Fruit fly (Drosophila melanogaster) whole organism, embryonic: Measurements from ENCODE around the gene eIF4A.

Source experiments
- Ada2b ChIP-seq: fragments of 200-800 bp; sonication (Bioruptor generic); IDR thresholded peaks from 2 replicates; pipeline ENCODE4 v1.3.6; 2022; ENCODE audit warnings: missing biosample characterization, missing genetic modification characterization
- Bgb ChIP-seq: fragments of 200-800 bp; sonication (Bioruptor generic); IDR thresholded peaks from 2 replicates; pipeline ENCODE4 v1.3.6; 2022; ENCODE audit warnings: missing biosample characterization, missing genetic modification characterization; ENCODE audit not compliant: partially characterized antibody
- CG11560 ChIP-seq: fragments of 200-800 bp; sonication (Bioruptor generic); IDR thresholded peaks from 3 replicates; pipeline ENCODE4 v1.3.6; 2022; ENCODE audit warnings: missing biosample characterization, missing genetic modification characterization
- CG1233 ChIP-seq: fragments of 200-800 bp; sonication (Bioruptor generic); optimal IDR thresholded peaks from 4 replicates; lab custom pipeline; 2018; ENCODE audit warnings: missing biosample characterization, mild to moderate bottlenecking, missing genetic modification characterization
- CG17385 ChIP-seq: fragments of 200-800 bp; sonication (Bioruptor generic); optimal IDR thresholded peaks from 3 replicates; lab custom pipeline; 2018; ENCODE audit warnings: missing biosample characterization, mild to moderate bottlenecking, missing genetic modification characterization
- CG2129 ChIP-seq: fragments of 200-800 bp; sonication (Bioruptor generic); IDR thresholded peaks from 2 replicates; pipeline ENCODE4 v1.3.6; 2022; ENCODE audit warnings: missing biosample characterization, missing genetic modification characterization; ENCODE audit not compliant: partially characterized antibody
- CG30431 ChIP-seq: fragments of 200-800 bp; sonication (Bioruptor generic); optimal IDR thresholded peaks from 2 replicates; lab custom pipeline; 2017; ENCODE audit warnings: missing biosample characterization, missing genetic modification characterization
- CG31388 ChIP-seq: fragments of 200-800 bp; sonication (Bioruptor generic); optimal IDR thresholded peaks from 2 replicates; lab custom pipeline; 2016; ENCODE audit warnings: missing biosample characterization, missing genetic modification characterization
- CG3163 ChIP-seq: fragments of 200-800 bp; sonication (Bioruptor generic); optimal IDR thresholded peaks from 3 replicates; lab custom pipeline; 2016; ENCODE audit warnings: missing biosample characterization, missing genetic modification characterization
- CG32767 ChIP-seq: fragments of 200-800 bp; sonication (Bioruptor generic); IDR thresholded peaks from 2 replicates; pipeline ENCODE4 v1.3.6; 2022; ENCODE audit warnings: missing biosample characterization, missing genetic modification characterization
- CG4360 ChIP-seq: fragments of 200-800 bp; sonication (Bioruptor generic); IDR thresholded peaks from 2 replicates; pipeline ENCODE4 v1.3.6; 2022; ENCODE audit warnings: missing biosample characterization, missing genetic modification characterization
- CG4854 ChIP-seq: fragments of 200-800 bp; sonication (Bioruptor generic); optimal IDR thresholded peaks from 2 replicates; lab custom pipeline; 2016; ENCODE audit warnings: missing biosample characterization, missing genetic modification characterization, inconsistent platforms
- CG6854 ChIP-seq: fragments of 200-800 bp; sonication (Bioruptor generic); optimal IDR thresholded peaks from 3 replicates; lab custom pipeline; 2017; ENCODE audit warnings: missing biosample characterization, mild to moderate bottlenecking, missing genetic modification characterization
- CG7271 ChIP-seq: fragments of 200-800 bp; sonication (Bioruptor generic); optimal IDR thresholded peaks from 2 replicates; lab custom pipeline; 2018; ENCODE audit warnings: missing biosample characterization, mild to moderate bottlenecking, missing genetic modification characterization, moderate library complexity
- CG7786 ChIP-seq: fragments of 200-800 bp; sonication (Bioruptor generic); optimal IDR thresholded peaks from 2 replicates; lab custom pipeline; 2016; ENCODE audit warnings: missing biosample characterization, missing genetic modification characterization
- CG8765 ChIP-seq: fragments of 200-800 bp; sonication (Bioruptor generic); IDR thresholded peaks from 2 replicates; pipeline ENCODE4 v1.3.6; 2022; ENCODE audit warnings: missing biosample characterization, missing genetic modification characterization
- CG8944 ChIP-seq: fragments of 200-800 bp; sonication (Bioruptor generic); optimal IDR thresholded peaks from 3 replicates; lab custom pipeline; 2016; ENCODE audit warnings: missing biosample characterization, missing genetic modification characterization
- CTCF ChIP-seq: fragments of 200-800 bp; sonication (Bioruptor generic); optimal IDR thresholded peaks from 2 replicates; lab custom pipeline; 2017; ENCODE audit warnings: missing biosample characterization, mild to moderate bottlenecking, missing genetic modification characterization, moderate library complexity
- Camta ChIP-seq: fragments of 200-800 bp; sonication (Bioruptor generic); optimal IDR thresholded peaks from 2 replicates; lab custom pipeline; 2016; ENCODE audit warnings: missing biosample characterization, missing genetic modification characterization
- D ChIP-seq, 2 experiments: fragments of 200-800 bp in 1 of 2; fragments of >200 bp in 1 of 2; sonication (Bioruptor generic) in 1 of 2; optimal IDR thresholded peaks; 2 replicates in 1 of 2; 3 replicates in 1 of 2; lab custom pipeline; 2017; ENCODE audit warnings: mild to moderate bottlenecking in 1 of 2, missing biosample characterization in 1 of 2, missing genetic modification characterization in 1 of 2, missing genetic modification reagents in 1 of 2
- Dip3 ChIP-seq: fragments of 200-800 bp; sonication (Bioruptor generic); optimal IDR thresholded peaks from 3 replicates; lab custom pipeline; 2016; ENCODE audit warnings: missing biosample characterization, missing genetic modification characterization
- Dll ChIP-seq: fragments of 200-800 bp; sonication (Bioruptor generic); IDR thresholded peaks from 4 replicates; pipeline ENCODE4 v1.3.6; 2022; ENCODE audit warnings: missing biosample characterization, missing genetic modification characterization; ENCODE audit not compliant: partially characterized antibody
- HLH4C ChIP-seq: fragments of 200-800 bp; sonication (Bioruptor generic); IDR thresholded peaks from 3 replicates; pipeline ENCODE4 v1.3.6; 2022; ENCODE audit warnings: missing biosample characterization, missing genetic modification characterization; ENCODE audit not compliant: partially characterized antibody
- Hr39 ChIP-seq: fragments of >200 bp; optimal IDR thresholded peaks from 2 replicates; lab custom pipeline; 2017
- MTF-1 ChIP-seq: fragments of 200-800 bp; sonication (Bioruptor generic); optimal IDR thresholded peaks from 2 replicates; lab custom pipeline; 2018; ENCODE audit warnings: missing biosample characterization, mild to moderate bottlenecking, missing genetic modification characterization, borderline replicate concordance
- Myb ChIP-seq: fragments of 200-800 bp; sonication (Bioruptor generic); optimal IDR thresholded peaks from 2 replicates; lab custom pipeline; 2016; ENCODE audit warnings: missing biosample characterization, missing genetic modification characterization
- Neu2 ChIP-seq: fragments of 200-800 bp; sonication (Bioruptor generic); optimal IDR thresholded peaks from 3 replicates; lab custom pipeline; 2016; ENCODE audit warnings: missing biosample characterization, missing genetic modification characterization, borderline replicate concordance
- Nf-YB ChIP-seq: fragments of 200-800 bp; sonication (Bioruptor generic); optimal IDR thresholded peaks from 3 replicates; lab custom pipeline; 2019; ENCODE audit warnings: missing biosample characterization, mild to moderate bottlenecking, missing genetic modification characterization, moderate library complexity
- Opbp ChIP-seq: fragments of 200-800 bp; sonication (Bioruptor generic); IDR thresholded peaks from 3 replicates; pipeline ENCODE4 v1.3.6; 2022; ENCODE audit warnings: missing biosample characterization, missing genetic modification characterization; ENCODE audit not compliant: partially characterized antibody
- Ptx1 ChIP-seq: fragments of 200-800 bp; sonication (Bioruptor generic); IDR thresholded peaks from 2 replicates; pipeline ENCODE4 v1.3.6; 2022; ENCODE audit warnings: missing biosample characterization, missing genetic modification characterization
- Ravus ChIP-seq: fragments of 200-800 bp; sonication (Bioruptor generic); IDR thresholded peaks from 2 replicates; pipeline ENCODE4 v1.3.6; 2022; ENCODE audit warnings: missing biosample characterization, missing genetic modification characterization
- Rx ChIP-seq: fragments of 200-800 bp; sonication (Bioruptor generic); IDR thresholded peaks from 2 replicates; pipeline ENCODE4 v1.3.6; 2022; ENCODE audit warnings: missing biosample characterization, missing genetic modification characterization
- Sox102F ChIP-seq: fragments of 200-800 bp; sonication (Bioruptor generic); optimal IDR thresholded peaks from 2 replicates; lab custom pipeline; 2018; ENCODE audit warnings: missing biosample characterization, mild to moderate bottlenecking, missing genetic modification characterization, moderate library complexity
- Trl ChIP-seq, 3 experiments: fragments of >200 bp in 2 of 3; fragments of 200-800 bp in 1 of 3; sonication (Bioruptor generic) in 1 of 3; optimal IDR thresholded peaks; 2 replicates in 1 of 3; 3 replicates in 2 of 3; lab custom pipeline; 2016 to 2017; ENCODE audit warnings: missing biosample characterization in 1 of 3, missing genetic modification characterization in 1 of 3
- abd-A ChIP-seq: fragments of 200-800 bp; sonication (Bioruptor generic); optimal IDR thresholded peaks from 3 replicates; lab custom pipeline; 2019; ENCODE audit warnings: missing biosample characterization, mild to moderate bottlenecking, missing genetic modification characterization, moderate library complexity
- al ChIP-seq: fragments of 200-800 bp; sonication (Bioruptor generic); IDR thresholded peaks from 2 replicates; pipeline ENCODE4 v1.3.6; 2022; ENCODE audit warnings: missing biosample characterization, missing genetic modification characterization
- amos ChIP-seq: fragments of 200-800 bp; sonication (Bioruptor generic); IDR thresholded peaks from 2 replicates; pipeline ENCODE4 v1.3.6; 2022; ENCODE audit warnings: missing biosample characterization, missing genetic modification characterization; ENCODE audit not compliant: partially characterized antibody
- br ChIP-seq: fragments of >200 bp; optimal IDR thresholded peaks from 2 replicates; lab custom pipeline; 2017
- crc ChIP-seq: fragments of 200-800 bp; sonication (Bioruptor generic); optimal IDR thresholded peaks from 2 replicates; lab custom pipeline; 2016; ENCODE audit warnings: missing biosample characterization, missing genetic modification characterization
- crp ChIP-seq, 2 experiments: fragments of 200-800 bp; sonication (Bioruptor generic); optimal IDR thresholded peaks; 2 replicates in 1 of 2; 3 replicates in 1 of 2; lab custom pipeline; 2017; ENCODE audit warnings: missing biosample characterization in 2 of 2, missing genetic modification characterization in 2 of 2, mild to moderate bottlenecking in 1 of 2, moderate library complexity in 1 of 2
- dan ChIP-seq: fragments of 200-800 bp; sonication (Bioruptor generic); IDR thresholded peaks from 2 replicates; pipeline ENCODE4 v1.3.6; 2022; ENCODE audit warnings: missing biosample characterization, missing genetic modification characterization
- gro ChIP-seq: fragments of 200-800 bp; sonication (Bioruptor generic); optimal IDR thresholded peaks from 2 replicates; lab custom pipeline; 2016; ENCODE audit warnings: missing biosample characterization, missing genetic modification characterization
- pan ChIP-seq, 4 experiments: fragments of >200 bp in 3 of 4; fragments of 200-800 bp in 1 of 4; sonication (Bioruptor generic) in 1 of 4; optimal IDR thresholded peaks in 3 of 4; IDR thresholded peaks in 1 of 4; 2 replicates each; pipeline versions ENCODE4 v1.3.6 to Lab custom; 2017 to 2022; ENCODE audit warnings: missing biosample characterization in 2 of 4, missing genetic modification characterization in 2 of 4, mixed read lengths in 1 of 4
- sd ChIP-seq: fragments of 200-800 bp; sonication (Bioruptor generic); optimal IDR thresholded peaks from 3 replicates; lab custom pipeline; 2018; ENCODE audit warnings: missing biosample characterization, mild to moderate bottlenecking, missing genetic modification characterization, moderate library complexity
- sima ChIP-seq: fragments of 200-800 bp; sonication (Bioruptor generic); optimal IDR thresholded peaks from 2 replicates; lab custom pipeline; 2016; ENCODE audit warnings: missing biosample characterization, missing genetic modification characterization
- ssp ChIP-seq: fragments of 200-800 bp; sonication (Bioruptor generic); IDR thresholded peaks from 2 replicates; pipeline ENCODE4 v1.3.6; 2022; ENCODE audit warnings: missing biosample characterization, missing genetic modification characterization
- stwl ChIP-seq: fragments of 200-800 bp; sonication (Bioruptor generic); optimal IDR thresholded peaks from 3 replicates; lab custom pipeline; 2018; ENCODE audit warnings: missing biosample characterization, mild to moderate bottlenecking, missing genetic modification characterization, moderate library complexity
- zen ChIP-seq: fragments of 200-800 bp; sonication (Bioruptor generic); optimal IDR thresholded peaks from 3 replicates; lab custom pipeline; 2018; ENCODE audit warnings: missing biosample characterization, mild to moderate bottlenecking, missing genetic modification characterization, moderate library complexity

Gene eIF4A

DNA sequence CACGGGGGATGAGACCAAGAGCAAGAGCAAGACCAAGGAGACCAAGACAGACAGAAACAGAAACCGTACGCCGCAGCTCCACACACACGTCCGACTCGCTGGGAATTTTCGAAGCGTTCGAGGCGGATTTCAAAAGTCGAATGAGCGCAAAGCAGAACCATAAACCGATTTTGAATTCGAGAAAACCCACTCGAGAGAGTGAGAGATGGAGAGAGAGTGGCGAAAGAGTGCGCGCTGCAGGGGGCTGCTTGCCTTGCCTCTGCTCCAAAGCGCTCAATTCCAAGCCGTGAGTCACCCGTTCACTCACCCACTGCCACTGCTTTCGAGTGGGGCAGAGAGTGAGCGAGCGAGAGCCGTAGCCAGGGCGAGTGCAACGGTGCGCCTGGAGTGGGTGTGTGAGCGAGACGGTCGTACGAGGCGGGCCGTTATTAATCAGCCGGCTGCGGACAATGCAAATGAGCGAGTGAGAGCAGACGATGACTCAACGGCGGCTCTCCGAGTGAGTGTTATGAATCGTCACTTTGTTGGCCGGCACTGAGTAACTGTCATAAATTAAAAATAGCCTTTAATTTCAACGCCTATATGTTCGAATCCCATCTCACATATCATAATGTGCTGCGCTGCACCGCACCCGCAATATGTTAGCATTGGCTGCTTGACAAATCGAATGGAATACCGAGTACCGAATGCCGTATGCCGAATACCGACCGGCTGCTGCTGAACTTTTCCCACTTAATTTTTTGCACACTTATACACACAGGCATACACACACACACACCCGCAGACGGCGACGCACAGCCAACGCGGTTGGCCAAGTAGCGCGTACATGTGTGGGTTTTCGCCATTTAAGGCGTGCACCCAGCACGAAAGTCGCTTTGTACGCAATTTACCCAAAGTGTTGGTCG, 1.4 kb upstream of the eIF4A start (continued):
- TF ChIP-seq pan (optimal IDR thresholded peaks at IDR 0.05; lab: Kevin White, UChicago) (no peak), pan (GFP tag; optimal IDR thresholded peaks at IDR 0.05 in 1 of 2, IDR thresholded peaks at IDR 0.05 in 1 of 2) (no peak), Neu2 (GFP tag; lab: Kevin White, UChicago) (no peak), Ravus (GFP tag; lab: Robert Waterston, UW) (no peak), MTF-1 (GFP tag; lab: Kevin White, UChicago) (peak; percentile 49), CG4854 (GFP tag; lab: Kevin White, UChicago) (no peak), CG4360 (no peak), stwl (tag; lab: Kevin White, UChicago) (no peak), CG1233 (GFP tag; lab: Kevin White, UChicago) (peak; percentile 37), crp (GFP tag; optimal IDR thresholded peaks at IDR 0.05; lab: Kevin White, UChicago) (no peak), Dip3 (GFP tag; lab: Kevin White, UChicago) (no peak), CG7271 (tag; lab: Kevin White, UChicago) (no peak), CG8765 (GFP tag; lab: Robert Waterston, UW) (no peak), Dll (no peak), al (GFP tag; lab: Robert Waterston, UW) (no peak), sd (peak; percentile 41), sima (GFP tag; lab: Kevin White, UChicago) (no peak), Opbp (GFP tag; lab: Robert Waterston, UW) (no peak), Myb (GFP tag; lab: Kevin White, UChicago) (no peak), CG32767 (GFP tag; lab: Robert Waterston, UW) (no peak), dan (GFP tag; lab: Robert Waterston, UW) (no peak), D (optimal IDR thresholded peaks at IDR 0.05; lab: Kevin White, UChicago) (no peak), D (GFP tag; optimal IDR thresholded peaks at IDR 0.05; lab: Kevin White, UChicago) (no peak), Ptx1 (GFP tag; lab: Robert Waterston, UW) (no peak), Camta (GFP tag; lab: Kevin White, UChicago) (no peak), Ada2b (no peak), Rx (GFP tag; lab: Robert Waterston, UW) (no peak), CG3163 (GFP tag; lab: Kevin White, UChicago) (peak; percentile 56), zen (tag; lab: Kevin White, UChicago) (no peak), Hr39 (lab: Kevin White, UChicago) (no peak), Sox102F (GFP tag; lab: Kevin White, UChicago) (no peak), CG8944 (no peak), gro (GFP tag; lab: Kevin White, UChicago) (no peak), CG11560 (tag; lab: Robert Waterston, UW) (no peak), amos (GFP tag; lab: Robert Waterston, UW) (no peak), CG30431 (no peak), CG17385 (GFP tag; lab: Kevin White, UChicago) (peak; percentile 58), CG2129 (GFP tag; lab: Robert Waterston, UW) (no peak), Bgb (GFP tag; lab: Robert Waterston, UW) (no peak), Trl (optimal IDR thresholded peaks at IDR 0.05; lab: Kevin White, UChicago) (peak; percentile 97 to 98), Trl (GFP tag; optimal IDR thresholded peaks at IDR 0.05; lab: Kevin White, UChicago) (peak; percentile 62), Nf-YB (GFP tag; lab: Kevin White, UChicago) (peak; percentile 20), CTCF (GFP tag; lab: Kevin White, UChicago) (no peak), CG6854 (peak; percentile 65), ssp (GFP tag; lab: Robert Waterston, UW) (no peak), CG31388 (GFP tag; lab: Kevin White, UChicago) (no peak), CG7786 (no peak), HLH4C (GFP tag; lab: Robert Waterston, UW) (no peak), crc (no peak), abd-A (tag; lab: Kevin White, UChicago) (peak; percentile 75), br (lab: Kevin White, UChicago) (no peak)
